Fruit fly (Drosophila melanogaster) whole organism, embryonic: ENCODE results near the gene cdi.

Source experiments
- Abd-B ChIP-seq: fragments of 200-800 bp; sonication (Bioruptor generic); optimal IDR thresholded peaks from 2 replicates; lab custom pipeline; 2018; ENCODE audit warnings: missing biosample characterization, mild to moderate bottlenecking, missing genetic modification characterization, moderate library complexity
- Awh ChIP-seq: fragments of 200-800 bp; sonication (Bioruptor generic); IDR thresholded peaks from 2 replicates; pipeline ENCODE4, ENCODE4 v1.3.6; 2022; ENCODE audit warnings: missing biosample characterization, missing genetic modification characterization
- CG10366 ChIP-seq: fragments of 200-800 bp; sonication (Bioruptor generic); IDR thresholded peaks from 2 replicates; pipeline ENCODE4 v1.3.6; 2022; ENCODE audit warnings: missing biosample characterization, missing genetic modification characterization
- CG10543 ChIP-seq: fragments of 200-800 bp; sonication (Bioruptor generic); optimal IDR thresholded peaks from 3 replicates; lab custom pipeline; 2017; ENCODE audit warnings: missing biosample characterization, mild to moderate bottlenecking, missing genetic modification characterization, moderate library complexity
- CG12104 ChIP-seq: fragments of 200-800 bp; sonication (Bioruptor generic); optimal IDR thresholded peaks from 3 replicates; lab custom pipeline; 2016; ENCODE audit warnings: missing biosample characterization, missing genetic modification characterization
- CG1233 ChIP-seq: fragments of 200-800 bp; sonication (Bioruptor generic); optimal IDR thresholded peaks from 4 replicates; lab custom pipeline; 2018; ENCODE audit warnings: missing biosample characterization, mild to moderate bottlenecking, missing genetic modification characterization
- CG12391 ChIP-seq: fragments of 200-800 bp; sonication (Bioruptor generic); optimal IDR thresholded peaks from 3 replicates; lab custom pipeline; 2018; ENCODE audit warnings: missing biosample characterization, mild to moderate bottlenecking, missing genetic modification characterization, moderate library complexity
- CG14441 ChIP-seq: fragments of 200-800 bp; sonication (Bioruptor generic); IDR thresholded peaks from 2 replicates; pipeline ENCODE4 v1.3.6; 2022; ENCODE audit warnings: missing biosample characterization, missing genetic modification characterization
- CG15011 ChIP-seq: fragments of 200-800 bp; sonication (Bioruptor generic); optimal IDR thresholded peaks from 3 replicates; lab custom pipeline; 2018; ENCODE audit warnings: missing biosample characterization, mild to moderate bottlenecking, missing genetic modification characterization
- CG1529 ChIP-seq: fragments of 200-800 bp; sonication (Bioruptor generic); optimal IDR thresholded peaks from 3 replicates; lab custom pipeline; 2018; ENCODE audit warnings: missing biosample characterization, missing genetic modification characterization
- CG1647 ChIP-seq: fragments of 200-800 bp; sonication (Bioruptor generic); optimal IDR thresholded peaks from 3 replicates; lab custom pipeline; 2016; ENCODE audit warnings: missing biosample characterization, missing genetic modification characterization
- CG17612 ChIP-seq: fragments of 200-800 bp; sonication (Bioruptor generic); IDR thresholded peaks from 2 replicates; pipeline ENCODE4 v1.3.6; 2022; ENCODE audit warnings: missing biosample characterization, missing genetic modification characterization
- CG30020 ChIP-seq: fragments of 200-800 bp; optimal IDR thresholded peaks from 2 replicates; lab custom pipeline; 2019; ENCODE audit warnings: missing biosample characterization, mild to moderate bottlenecking, missing genetic modification characterization, moderate library complexity
- CG30431 ChIP-seq: fragments of 200-800 bp; sonication (Bioruptor generic); optimal IDR thresholded peaks from 2 replicates; lab custom pipeline; 2017; ENCODE audit warnings: missing biosample characterization, missing genetic modification characterization
- CG31365 ChIP-seq: fragments of 200-800 bp; sonication (Bioruptor generic); optimal IDR thresholded peaks from 2 replicates; lab custom pipeline; 2018; ENCODE audit warnings: missing biosample characterization, mild to moderate bottlenecking, missing genetic modification characterization
- CG31388 ChIP-seq: fragments of 200-800 bp; sonication (Bioruptor generic); optimal IDR thresholded peaks from 2 replicates; lab custom pipeline; 2016; ENCODE audit warnings: missing biosample characterization, missing genetic modification characterization
- CG31441 ChIP-seq: fragments of 200-800 bp; sonication (Bioruptor generic); IDR thresholded peaks from 2 replicates; pipeline ENCODE4 v1.3.6; 2022; ENCODE audit warnings: missing biosample characterization, missing genetic modification characterization
- CG32532 ChIP-seq: fragments of 200-800 bp; sonication (Bioruptor generic); IDR thresholded peaks from 2 replicates; pipeline ENCODE4 v1.3.6; 2022; ENCODE audit warnings: missing biosample characterization, missing genetic modification characterization
- CG3995 ChIP-seq: fragments of 200-800 bp; sonication (Bioruptor generic); optimal IDR thresholded peaks from 3 replicates; lab custom pipeline; 2016; ENCODE audit warnings: missing biosample characterization, missing genetic modification characterization
- CG4404 ChIP-seq: fragments of 200-800 bp; sonication (Bioruptor generic); IDR thresholded peaks from 2 replicates; pipeline ENCODE4 v1.3.6; 2022; ENCODE audit warnings: missing biosample characterization, missing genetic modification characterization
- CG4730 ChIP-seq: fragments of 200-800 bp; sonication (Bioruptor generic); IDR thresholded peaks from 2 replicates; pipeline ENCODE4 v1.3.6; 2022; ENCODE audit warnings: missing biosample characterization, missing genetic modification characterization
- CG8924 ChIP-seq: fragments of 200-800 bp; optimal IDR thresholded peaks from 3 replicates; lab custom pipeline; 2019; ENCODE audit warnings: missing biosample characterization, mild to moderate bottlenecking, missing genetic modification characterization, moderate library complexity
- Chrac-16 ChIP-seq: fragments of 200-800 bp; sonication (Bioruptor generic); optimal IDR thresholded peaks from 3 replicates; lab custom pipeline; 2016; ENCODE audit warnings: missing biosample characterization, missing genetic modification characterization
- CrebB ChIP-seq: fragments of 200-800 bp; sonication (Bioruptor generic); optimal IDR thresholded peaks from 3 replicates; lab custom pipeline; 2018; ENCODE audit warnings: missing biosample characterization, mild to moderate bottlenecking, missing genetic modification characterization
- Dip2 ChIP-seq: fragments of 200-800 bp; sonication (Bioruptor generic); IDR thresholded peaks from 2 replicates; pipeline ENCODE4 v1.3.6; 2022; ENCODE audit warnings: missing biosample characterization, missing genetic modification characterization
- Doc3 ChIP-seq: fragments of 200-800 bp; sonication (Bioruptor generic); IDR thresholded peaks from 3 replicates; pipeline ENCODE4 v1.3.6; 2022; ENCODE audit warnings: missing biosample characterization, missing genetic modification characterization; ENCODE audit not compliant: partially characterized antibody
- Drgx ChIP-seq: fragments of 200-800 bp; sonication (Bioruptor generic); IDR thresholded peaks from 2 replicates; pipeline ENCODE4 v1.3.6; 2022; ENCODE audit warnings: missing biosample characterization, missing genetic modification characterization
- Eip74EF ChIP-seq, 2 experiments: fragments of 200-800 bp in 1 of 2; fragments of >200 bp in 1 of 2; sonication (Bioruptor generic) in 1 of 2; optimal IDR thresholded peaks; 2 replicates each; lab custom pipeline; 2017 to 2019; ENCODE audit warnings: missing biosample characterization in 2 of 2, missing genetic modification characterization in 2 of 2, mild to moderate bottlenecking in 1 of 2, moderate library complexity in 1 of 2
- Ets65A ChIP-seq: fragments of 200-800 bp; sonication (Bioruptor generic); peaks from one replicate; lab custom pipeline; 2016; ENCODE audit warnings: missing biosample characterization, missing genetic modification characterization
- Gsc ChIP-seq: fragments of 200-800 bp; sonication (Bioruptor generic); IDR thresholded peaks from 2 replicates; pipeline ENCODE4 v1.3.6; 2022; ENCODE audit warnings: missing biosample characterization, missing genetic modification characterization
- Hr39 ChIP-seq: fragments of >200 bp; optimal IDR thresholded peaks from 2 replicates; lab custom pipeline; 2017
- Lpt ChIP-seq: fragments of >200 bp; optimal IDR thresholded peaks from 2 replicates; lab custom pipeline; 2018; ENCODE audit warnings: missing biosample characterization, missing genetic modification characterization
- MTF-1 ChIP-seq: fragments of 200-800 bp; sonication (Bioruptor generic); optimal IDR thresholded peaks from 2 replicates; lab custom pipeline; 2018; ENCODE audit warnings: missing biosample characterization, mild to moderate bottlenecking, missing genetic modification characterization, borderline replicate concordance
- PHDP ChIP-seq: fragments of 200-800 bp; sonication (Bioruptor generic); optimal IDR thresholded peaks from 3 replicates; lab custom pipeline; 2018; ENCODE audit warnings: missing biosample characterization, mild to moderate bottlenecking, missing genetic modification characterization, moderate library complexity
- Side ChIP-seq: fragments of 200-800 bp; sonication (Bioruptor generic); optimal IDR thresholded peaks from 2 replicates; lab custom pipeline; 2016; ENCODE audit warnings: missing biosample characterization, missing genetic modification characterization
- Ssrp ChIP-seq: fragments of 200-800 bp; sonication (Bioruptor generic); optimal IDR thresholded peaks from 2 replicates; lab custom pipeline; 2018; ENCODE audit warnings: missing biosample characterization, mild to moderate bottlenecking, missing genetic modification characterization, moderate library complexity
- TFAM ChIP-seq: fragments of 200-800 bp; sonication (Bioruptor generic); optimal IDR thresholded peaks from 2 replicates; lab custom pipeline; 2017; ENCODE audit warnings: missing biosample characterization, missing genetic modification characterization, inconsistent platforms
- amos ChIP-seq: fragments of 200-800 bp; sonication (Bioruptor generic); IDR thresholded peaks from 2 replicates; pipeline ENCODE4 v1.3.6; 2022; ENCODE audit warnings: missing biosample characterization, missing genetic modification characterization; ENCODE audit not compliant: partially characterized antibody
- chinmo ChIP-seq: fragments of 200-800 bp; sonication (Bioruptor generic); IDR thresholded peaks from 4 replicates; pipeline ENCODE4 v1.3.6; 2022; ENCODE audit warnings: missing biosample characterization, missing genetic modification characterization; ENCODE audit not compliant: partially characterized antibody
- exex ChIP-seq: fragments of 200-800 bp; sonication (Bioruptor generic); optimal IDR thresholded peaks from 4 replicates; lab custom pipeline; 2018; ENCODE audit warnings: missing biosample characterization, mild to moderate bottlenecking, missing genetic modification characterization, moderate library complexity
- gcm ChIP-seq: fragments of 200-800 bp; sonication (Bioruptor generic); optimal IDR thresholded peaks from 2 replicates; lab custom pipeline; 2019; ENCODE audit warnings: missing biosample characterization, mild to moderate bottlenecking, missing genetic modification characterization, moderate library complexity
- grn ChIP-seq: fragments of 200-800 bp; sonication (Bioruptor generic); optimal IDR thresholded peaks from 3 replicates; lab custom pipeline; 2017; ENCODE audit warnings: missing biosample characterization, missing genetic modification characterization
- lola ChIP-seq, 3 experiments: fragments of >200 bp in 2 of 3; fragments of 200-800 bp in 1 of 3; sonication (Bioruptor generic) in 1 of 3; optimal IDR thresholded peaks; 2 replicates each; lab custom pipeline; 2017 to 2019; ENCODE audit warnings: missing biosample characterization in 3 of 3, missing genetic modification characterization in 3 of 3, mild to moderate bottlenecking in 1 of 3, moderate library complexity in 1 of 3
- mirr ChIP-seq: fragments of 200-800 bp; sonication (Bioruptor generic); optimal IDR thresholded peaks from 3 replicates; lab custom pipeline; 2018; ENCODE audit warnings: missing biosample characterization, mild to moderate bottlenecking, missing genetic modification characterization
- nau ChIP-seq: fragments of 200-800 bp; sonication (Bioruptor generic); optimal IDR thresholded peaks from 3 replicates; lab custom pipeline; 2017; ENCODE audit warnings: missing biosample characterization, mild to moderate bottlenecking, missing genetic modification characterization, missing genetic modification reagents
- pho ChIP-seq: fragments of 200-800 bp; sonication (Bioruptor generic); optimal IDR thresholded peaks from 2 replicates; lab custom pipeline; 2016; ENCODE audit warnings: missing biosample characterization, missing genetic modification characterization
- sd ChIP-seq: fragments of 200-800 bp; sonication (Bioruptor generic); optimal IDR thresholded peaks from 3 replicates; lab custom pipeline; 2018; ENCODE audit warnings: missing biosample characterization, mild to moderate bottlenecking, missing genetic modification characterization, moderate library complexity
- sna ChIP-seq: fragments of 200-800 bp; sonication (Bioruptor generic); IDR thresholded peaks from 2 replicates; pipeline ENCODE4 v1.3.6; 2022; ENCODE audit warnings: missing biosample characterization, missing genetic modification characterization; ENCODE audit not compliant: partially characterized antibody
- tap ChIP-seq: fragments of 200-800 bp; optimal IDR thresholded peaks from 3 replicates; lab custom pipeline; 2019; ENCODE audit warnings: missing biosample characterization, mild to moderate bottlenecking, missing genetic modification characterization, moderate library complexity
- zf30C ChIP-seq: fragments of 200-800 bp; sonication (Bioruptor generic); optimal IDR thresholded peaks from 3 replicates; lab custom pipeline; 2018; ENCODE audit warnings: missing biosample characterization, mild to moderate bottlenecking, missing genetic modification characterization

The cdi gene

dm6 chr3R:19093127-19093812 is 800 bp downstream of the cdi start (continued):
- TF ChIP-seq lola (GFP tag; optimal IDR thresholded peaks at IDR 0.05; lab: Kevin White, UChicago) (peak in 1 of 3 experiments; percentile 42), tap (tag; lab: Kevin White, UChicago) (no peak), Abd-B (GFP tag; lab: Kevin White, UChicago) (no peak), PHDP (tag; lab: Kevin White, UChicago) (peak; percentile 30), grn (GFP tag; lab: Kevin White, UChicago) (no peak), pho (no peak), TFAM (GFP tag; lab: Kevin White, UChicago) (no peak), Doc3 (GFP tag; lab: Robert Waterston, UW) (no peak), Gsc (GFP tag; lab: Robert Waterston, UW) (no peak), CG8924 (tag; lab: Kevin White, UChicago) (no peak), CG30020 (tag; lab: Kevin White, UChicago) (no peak), CG1647 (no peak), amos (GFP tag; lab: Robert Waterston, UW) (peak; percentile 31; the same call in 1 of the 2 replicates), CG32532 (GFP tag; lab: Robert Waterston, UW) (peak; percentile 60; the same call in 1 of the 2 replicates), CG4404 (GFP tag; lab: Robert Waterston, UW) (no peak), CrebB (tag; lab: Kevin White, UChicago) (no peak), sna (GFP tag; lab: Robert Waterston, UW) (no peak), exex (tag; lab: Kevin White, UChicago) (no peak), CG17612 (GFP tag; lab: Robert Waterston, UW) (no peak), CG1529 (no peak), CG1233 (peak; percentile 29), CG12104 (GFP tag; lab: Kevin White, UChicago) (peak; percentile 36), zf30C (GFP tag; lab: Kevin White, UChicago) (no peak), Hr39 (no peak), Ets65A (peak; percentile 5), Side (GFP tag; lab: Kevin White, UChicago) (no peak), CG10543 (GFP tag; lab: Kevin White, UChicago) (no peak), CG30431 (GFP tag; lab: Kevin White, UChicago) (no peak), Awh (GFP tag; lab: Robert Waterston, UW) (peak; percentile 62; the same call in 1 of the 2 replicates), CG12391 (tag; lab: Kevin White, UChicago) (peak; percentile 40), CG3995 (GFP tag; lab: Kevin White, UChicago) (no peak), CG31441 (GFP tag; lab: Robert Waterston, UW) (no peak), sd (tag; lab: Kevin White, UChicago) (no peak), mirr (GFP tag; lab: Kevin White, UChicago) (no peak), Dip2 (GFP tag; lab: Robert Waterston, UW) (no peak), Eip74EF (GFP tag; optimal IDR thresholded peaks at IDR 0.05; lab: Kevin White, UChicago) (peak in 1 of 2 experiments; percentile 32), Lpt (GFP tag; lab: Kevin White, UChicago) (no peak), MTF-1 (GFP tag; lab: Kevin White, UChicago) (no peak), gcm (GFP tag; lab: Kevin White, UChicago) (no peak), CG15011 (GFP tag; lab: Kevin White, UChicago) (no peak), nau (GFP tag; lab: Kevin White, UChicago) (peak; percentile 27), CG14441 (GFP tag; lab: Robert Waterston, UW) (no peak), CG31388 (GFP tag; lab: Kevin White, UChicago) (no peak), chinmo (GFP tag; lab: Robert Waterston, UW) (no peak), Ssrp (tag; lab: Kevin White, UChicago) (peak; percentile 45), CG10366 (GFP tag; lab: Robert Waterston, UW) (peak; percentile 22; the same call in 1 of the 2 replicates), Drgx (GFP tag; lab: Robert Waterston, UW) (no peak), CG31365 (no peak), Chrac-16 (GFP tag; lab: Kevin White, UChicago) (no peak), CG4730 (0 out of 2 replicates have a peak, but pooled peaks have one; percentile 20)
